Worm (Caenorhabditis elegans) whole organism, dauer: ENCODE data around the gene glb-25.

ENCODE experiments used
- unc-62 ChIP-seq: sonication (generic microtip); optimal IDR thresholded peaks from 2 replicates; lab custom pipeline; 2017; ENCODE audit warnings: missing biosample characterization, missing genetic modification reagents, missing genetic modification characterization

The glb-25 gene

DNA sequence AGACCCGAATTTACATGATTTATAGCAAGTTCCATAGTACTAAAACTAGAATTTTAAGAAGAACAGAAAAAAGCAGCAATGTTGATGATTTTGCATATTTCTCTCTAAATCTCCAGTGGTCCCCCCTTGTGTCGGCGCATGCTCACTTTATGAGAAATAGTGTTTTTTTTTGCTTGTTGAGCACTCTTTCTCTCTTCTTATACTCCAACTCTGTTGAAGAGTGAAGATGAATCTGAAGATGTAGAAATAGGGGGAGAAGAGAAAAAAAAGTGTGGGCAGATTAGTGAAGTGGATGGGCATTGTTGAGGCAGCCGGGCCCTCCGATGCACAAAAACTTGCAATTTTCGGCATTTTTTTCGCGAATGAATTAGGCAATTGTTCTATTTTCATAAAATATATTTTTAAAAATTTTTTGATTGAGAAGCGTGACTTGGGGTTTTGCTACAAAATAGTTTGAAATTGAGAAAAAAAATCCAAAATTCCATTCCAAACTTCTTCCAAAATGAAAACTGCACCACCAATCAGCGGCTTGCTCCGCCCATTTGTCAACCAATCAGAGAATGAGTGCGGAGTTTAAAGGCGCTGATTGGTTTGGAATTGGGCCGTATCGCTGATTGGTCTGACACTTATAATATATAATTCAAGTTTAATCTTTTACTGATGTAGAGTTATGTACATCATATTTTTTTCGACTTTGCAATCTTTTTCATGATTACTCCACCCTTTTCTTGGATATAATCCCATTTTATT lies 2.6 kb downstream of the glb-25 start:
- TF ChIP-seq unc-62 (GFP tag; lab: Kevin White, UChicago): no peak

DNA sequence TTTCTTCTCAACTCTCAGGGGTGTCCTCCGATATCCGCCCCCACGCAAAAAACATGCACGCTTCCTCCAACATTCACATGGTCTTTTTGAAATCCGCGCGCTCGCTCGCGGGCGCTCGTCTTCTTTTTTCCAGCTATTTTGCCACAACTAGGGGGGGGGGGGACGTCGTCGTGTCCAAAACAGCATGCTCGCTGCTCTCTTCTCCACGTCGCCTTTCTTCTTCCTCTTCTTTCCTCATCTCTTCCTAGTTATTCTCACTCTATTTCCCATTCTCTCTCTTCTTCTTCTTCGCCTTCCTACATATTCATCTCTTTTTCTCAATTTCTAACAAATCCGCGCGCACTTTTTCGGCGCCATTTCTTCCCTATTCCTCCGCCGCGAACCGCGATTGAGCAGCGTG lies 5.4 kb downstream of the glb-25 start:
- no peak for TF ChIP-seq unc-62 (GFP tag; lab: Kevin White, UChicago)

DNA sequence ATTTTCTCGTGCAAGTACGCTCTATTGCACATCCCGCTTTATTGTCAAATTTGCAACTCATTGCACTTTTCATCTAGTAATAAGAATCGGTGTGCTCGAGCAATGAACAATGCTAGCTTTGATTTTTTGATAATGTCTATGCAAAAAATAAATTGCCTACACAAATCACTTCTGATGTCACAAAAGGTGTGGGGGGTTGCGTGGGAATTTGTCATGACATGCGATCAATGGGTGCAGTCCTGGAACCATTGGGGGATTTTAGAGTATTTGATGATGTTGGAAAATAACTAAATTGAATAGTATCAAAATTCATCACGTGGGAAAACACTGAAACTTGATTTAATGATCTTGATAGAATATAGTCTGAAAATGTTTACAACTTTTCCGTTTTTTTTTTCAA lies 7.8 kb downstream of the glb-25 start:
- no peak for TF ChIP-seq unc-62 (GFP tag; lab: Kevin White, UChicago)

DNA sequence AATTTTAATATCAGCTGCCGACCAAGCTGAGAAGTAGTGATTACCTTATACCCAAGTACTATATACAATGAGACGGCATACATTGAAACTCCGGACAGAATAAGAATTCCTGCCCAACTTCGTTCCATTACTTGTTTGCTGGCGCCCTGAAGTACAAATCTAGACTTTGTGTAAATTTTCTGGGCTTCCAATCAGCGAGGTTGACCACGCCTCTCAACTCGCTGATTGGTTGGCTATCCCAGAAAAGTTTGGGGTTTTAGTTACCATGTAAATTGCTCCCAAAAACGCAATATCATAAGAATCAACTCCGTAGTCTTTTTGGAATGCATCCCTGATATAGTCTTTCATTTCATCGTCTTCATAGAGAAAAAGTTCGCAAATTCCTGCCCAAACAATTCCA lies 17.2 kb downstream of the glb-25 start:
- TF ChIP-seq unc-62 (GFP tag; lab: Kevin White, UChicago): no peak

DNA sequence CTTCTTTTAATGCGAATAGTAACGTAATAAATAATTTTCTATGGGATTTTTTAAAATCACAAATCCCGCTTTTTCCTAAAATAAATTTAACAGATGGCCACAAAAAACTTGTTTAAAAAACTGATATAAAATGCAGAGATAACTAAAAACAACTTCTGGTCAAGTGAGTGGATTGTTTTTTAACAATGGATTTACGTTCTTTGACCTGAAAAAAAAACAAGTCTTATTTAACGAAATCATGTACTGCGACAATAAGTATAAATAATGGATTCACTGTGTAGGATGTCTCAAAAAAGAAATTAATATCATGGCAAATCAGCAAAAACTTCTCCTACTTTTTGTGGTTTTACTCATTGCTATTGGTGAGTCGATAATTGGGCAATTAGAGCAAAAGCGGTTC lies 19.0 kb downstream of the glb-25 start, which contains the start of gene fipr-25:
Gene fipr-25 (plus strand): TSS at position 301 of the 400 bp plus-strand sequence.
- TF ChIP-seq unc-62 (GFP tag; lab: Kevin White, UChicago): no peak

DNA sequence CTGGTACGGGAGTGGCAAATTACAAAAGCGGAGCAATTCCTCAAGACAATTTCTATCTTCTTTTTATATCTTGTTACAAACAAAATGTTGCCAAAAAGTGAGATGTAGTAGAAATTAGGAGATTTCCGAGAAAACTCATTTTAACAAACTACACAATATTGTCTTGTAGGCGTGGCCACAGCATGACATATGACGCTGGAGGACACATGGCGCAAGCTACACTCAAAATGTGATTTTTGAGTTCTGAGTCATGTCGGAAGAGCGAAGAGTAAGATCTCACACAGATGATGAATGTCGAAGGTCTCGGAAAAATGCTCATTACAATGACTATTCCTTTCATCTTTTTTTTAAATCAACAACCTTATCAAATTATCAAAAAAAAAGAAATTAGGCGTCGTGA lies 23.4 kb downstream of the glb-25 start, which contains the start of gene Y40B10B.1:
Gene Y40B10B.1 (minus strand): TSS at position 101 of the 400 bp plus-strand sequence.
- no peak for TF ChIP-seq unc-62 (GFP tag; lab: Kevin White, UChicago)

DNA sequence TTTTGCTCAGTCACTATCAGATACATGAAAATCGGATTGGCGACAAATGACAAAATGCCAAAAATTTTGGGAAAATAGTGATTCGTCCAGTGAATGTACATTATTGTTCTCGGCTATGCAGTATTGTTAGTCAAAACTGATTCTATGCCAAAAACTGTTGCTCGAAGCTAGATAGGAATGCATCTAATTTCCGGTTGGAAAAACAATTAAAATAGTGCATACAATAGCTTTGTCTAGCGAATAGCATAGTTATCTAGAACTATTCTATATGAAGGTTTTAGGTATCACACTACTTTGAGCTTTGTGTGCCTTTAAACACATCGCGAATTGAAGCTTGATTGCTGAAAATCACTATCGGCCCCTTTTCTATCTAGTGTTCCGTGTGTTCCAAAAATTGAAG lies 26.7 kb downstream of the glb-25 start, which contains the start of gene srj-15:
Gene srj-15 (minus strand): TSS at position 101 of the 400 bp plus-strand sequence.
- TF ChIP-seq unc-62 (GFP tag; lab: Kevin White, UChicago): no peak

DNA sequence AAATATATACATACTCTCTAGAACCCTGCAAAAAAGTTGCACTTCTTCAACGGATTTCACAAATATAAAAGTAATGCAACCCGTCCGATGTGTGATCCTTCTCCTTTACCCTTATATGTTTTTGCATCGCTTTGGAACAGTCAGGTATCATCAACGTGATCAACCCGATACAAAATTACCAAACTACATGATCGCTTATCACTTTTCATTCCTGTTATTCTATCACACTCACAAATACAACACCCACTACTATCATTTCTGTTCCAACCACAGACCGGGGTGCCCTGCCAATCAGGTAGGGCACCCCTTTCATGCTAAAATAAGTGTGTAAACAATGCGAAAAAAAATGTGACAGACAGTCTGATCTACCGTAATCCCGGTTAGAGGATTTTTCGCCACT lies 28.9 kb downstream of the glb-25 start:
- TF ChIP-seq unc-62 (GFP tag; lab: Kevin White, UChicago): no peak

DNA sequence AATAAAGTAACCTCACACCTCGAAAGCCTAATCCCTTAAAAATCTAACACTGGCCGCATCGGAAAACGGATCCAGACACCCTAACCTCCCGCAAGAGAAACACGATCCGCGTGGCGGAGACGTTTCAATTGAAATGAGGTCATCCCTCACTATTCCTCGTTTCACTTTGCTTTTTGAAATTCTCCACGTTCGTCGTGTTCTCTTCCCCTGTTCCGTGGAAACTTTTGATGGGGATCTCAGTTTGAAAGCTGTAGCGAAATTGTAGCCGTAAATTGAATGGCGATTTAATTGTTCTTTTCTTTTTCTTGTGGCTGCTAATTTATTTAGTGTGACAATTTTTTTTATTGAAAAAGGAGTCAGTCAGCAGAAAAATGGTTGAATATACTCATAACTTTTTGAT lies 30.7 kb downstream of the glb-25 start:
- no peak for TF ChIP-seq unc-62 (GFP tag; lab: Kevin White, UChicago)

DNA sequence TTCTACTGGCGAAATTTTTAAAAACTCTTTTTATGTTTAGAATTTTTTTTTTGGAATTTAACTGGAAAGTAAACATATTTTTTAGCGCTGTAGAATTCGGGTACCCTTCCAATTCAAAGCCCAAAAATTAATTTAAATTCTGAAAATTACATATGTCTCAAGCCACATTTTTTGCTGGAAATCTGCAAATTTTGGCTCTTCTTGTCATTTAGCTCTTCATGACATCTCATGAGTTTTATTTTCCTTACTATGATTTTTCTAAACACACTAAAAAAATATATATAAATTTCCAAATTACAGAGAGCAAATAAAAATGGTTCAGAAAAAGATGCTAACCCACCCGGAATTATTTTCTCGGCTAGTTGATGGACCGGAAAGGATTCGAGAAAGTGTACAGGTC lies 31.2 kb downstream of the glb-25 start, which contains the start of gene acs-3:
Gene acs-3 (plus strand): TSS at position 301 of the 400 bp plus-strand sequence.
- no peak for TF ChIP-seq unc-62 (GFP tag; lab: Kevin White, UChicago)

DNA sequence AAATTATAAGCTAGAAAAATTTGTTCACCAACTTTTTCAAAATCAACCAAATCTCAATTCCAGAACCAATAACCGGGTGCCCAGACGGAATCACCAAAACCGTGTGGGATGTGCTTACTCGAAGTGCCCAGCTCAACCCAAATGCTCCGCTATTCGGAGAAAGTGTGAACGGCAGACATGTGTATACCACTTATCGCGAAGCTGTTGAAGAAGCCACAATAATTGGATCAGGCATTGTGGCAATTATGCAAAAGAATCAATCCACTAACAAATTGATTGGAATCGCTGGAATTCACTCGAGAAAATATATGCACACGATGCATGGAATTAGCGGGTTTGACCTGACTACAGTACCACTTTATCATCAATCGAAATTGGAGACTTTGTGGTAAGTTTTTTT lies 31.6 kb downstream of the glb-25 start:
- no peak for TF ChIP-seq unc-62 (GFP tag; lab: Kevin White, UChicago)

DNA sequence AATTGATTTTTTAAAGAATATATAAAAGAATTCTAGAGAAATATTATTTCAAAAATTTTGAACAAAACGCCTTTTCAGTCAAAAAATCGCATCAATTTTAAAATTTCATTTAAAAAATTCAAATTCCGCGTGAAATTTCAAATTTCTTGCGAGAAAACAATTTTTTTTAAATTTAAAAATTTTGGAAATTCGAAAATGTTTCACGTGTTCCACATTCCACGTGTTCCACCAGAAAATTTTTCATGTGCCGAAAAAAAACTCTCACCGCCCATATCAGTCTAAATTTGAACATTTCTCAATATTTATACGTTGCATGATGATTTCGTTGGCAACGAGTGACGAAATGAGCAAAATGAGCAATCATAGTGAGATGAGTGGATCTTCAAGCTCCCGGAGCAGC lies 37.0 kb downstream of the glb-25 start, which contains the start of gene fbxa-201:
Gene fbxa-201 (plus strand): TSS at position 301 of the 400 bp plus-strand sequence.
- no peak for TF ChIP-seq unc-62 (GFP tag; lab: Kevin White, UChicago)

DNA sequence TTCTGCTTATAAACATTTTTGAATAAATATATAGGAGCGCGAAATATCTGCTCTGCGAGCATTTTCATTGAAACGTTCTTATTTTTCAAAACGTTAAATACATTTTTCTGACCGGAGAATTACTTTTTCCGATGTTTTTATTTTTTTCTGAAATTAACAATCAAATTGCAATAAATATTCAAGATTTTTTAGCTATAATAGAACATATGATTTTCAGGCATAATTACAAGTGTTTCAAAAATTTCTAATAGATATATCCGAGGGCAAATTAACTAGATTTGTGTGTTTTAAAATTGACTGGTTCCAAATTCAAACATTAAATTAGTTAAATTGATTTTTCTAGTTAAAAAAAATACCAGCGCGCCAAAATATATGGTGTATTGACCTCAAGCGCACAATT lies 40.9 kb downstream of the glb-25 start, which contains the start of gene T08B1.4:
Gene T08B1.4 (plus strand): TSS at position 301 of the 400 bp plus-strand sequence.
- TF ChIP-seq unc-62 (GFP tag; lab: Kevin White, UChicago): no peak

DNA sequence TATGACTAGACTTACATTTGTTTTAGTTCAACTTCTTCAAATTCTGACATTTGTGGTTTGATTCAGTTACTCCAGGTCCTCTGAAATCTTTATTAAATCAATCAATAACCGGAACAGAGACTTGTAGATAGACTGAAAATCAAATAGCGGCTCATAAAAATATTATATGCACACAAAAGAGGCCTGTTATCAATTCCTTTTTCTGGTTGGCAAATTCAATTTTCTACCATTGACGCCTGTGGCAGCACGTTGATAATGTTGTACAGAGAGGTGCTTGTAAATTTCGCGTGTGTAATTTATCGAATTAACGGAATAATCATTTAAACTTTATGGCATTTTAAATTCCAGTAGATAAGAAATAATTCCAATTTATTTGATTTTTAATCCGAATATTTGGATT lies 48.9 kb downstream of the glb-25 start, which contains the start of gene T08B1.1:
Gene T08B1.1 (minus strand): TSS at position 92 of the 400 bp plus-strand sequence.
- TF ChIP-seq unc-62 (GFP tag; lab: Kevin White, UChicago): no peak

DNA sequence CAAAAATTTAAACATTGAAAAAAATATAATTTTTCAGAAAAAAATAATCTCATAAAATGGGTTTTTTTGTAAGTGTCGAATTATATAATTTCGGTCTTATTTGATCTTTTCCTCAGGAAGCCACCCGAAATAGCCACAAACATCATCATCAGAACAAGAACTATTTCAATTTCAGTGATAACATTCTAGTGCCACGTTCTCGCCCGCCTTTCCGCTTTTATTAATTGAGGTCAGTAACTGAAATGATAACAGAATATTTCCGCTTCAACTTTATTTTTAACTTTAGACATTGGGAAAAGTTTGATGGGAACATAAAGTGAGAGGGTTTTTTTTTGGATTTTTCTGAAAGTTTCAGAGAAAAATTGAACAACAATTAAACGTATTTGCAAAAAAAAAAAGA lies 51.2 kb downstream of the glb-25 start:
- no peak for TF ChIP-seq unc-62 (GFP tag; lab: Kevin White, UChicago)

DNA sequence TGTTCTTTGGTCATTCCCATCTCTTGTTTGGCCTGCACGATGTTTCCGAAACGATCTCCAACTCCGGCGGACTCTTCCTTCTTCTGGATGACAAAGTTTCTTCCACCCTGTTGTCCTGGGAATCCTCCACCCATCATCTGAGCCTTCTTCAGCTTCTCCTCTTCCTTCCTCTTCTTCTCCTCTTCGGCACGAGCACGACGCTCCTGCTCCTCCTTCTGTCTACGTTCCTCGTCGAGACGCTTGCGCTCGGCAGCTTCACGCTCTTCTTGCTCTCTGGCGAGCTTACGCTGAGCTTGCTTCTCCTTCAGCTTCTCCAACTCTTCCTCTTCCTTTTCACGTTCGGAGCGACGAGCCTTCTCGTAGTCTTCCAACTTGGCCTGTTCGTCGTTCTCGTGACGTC lies 53.3 kb downstream of the glb-25 start:
- no peak for TF ChIP-seq unc-62 (GFP tag; lab: Kevin White, UChicago)

DNA sequence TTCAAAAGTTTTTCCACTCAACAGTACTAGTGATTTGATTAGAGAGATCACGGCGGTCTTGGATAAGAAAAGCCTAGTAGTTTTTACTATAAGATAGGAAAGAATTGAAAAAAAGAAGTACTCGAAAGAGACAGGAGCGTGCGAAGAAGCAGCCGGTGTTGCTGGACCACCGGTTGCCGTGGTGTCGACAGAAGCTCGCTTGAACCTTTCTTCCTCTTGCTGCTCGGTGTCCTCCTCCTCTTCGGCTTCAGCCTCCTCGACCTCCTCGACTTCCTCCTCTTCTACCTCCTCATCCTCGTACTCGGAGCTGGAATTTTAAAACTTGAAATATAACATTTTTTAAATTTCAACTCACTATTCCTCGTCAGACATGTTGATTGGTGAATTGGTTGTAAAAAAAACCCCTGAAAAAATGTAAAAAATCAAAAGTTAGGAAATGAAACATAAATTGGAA lies 54.5 kb downstream of the glb-25 start, which contains the start of gene tnt-4:
Gene tnt-4 (minus strand): TSS at position 404 of the 454 bp plus-strand sequence.
- TF ChIP-seq unc-62 (GFP tag; lab: Kevin White, UChicago): no peak
